Fruit fly (Drosophila melanogaster) whole organism, embryonic: ENCODE results near the gene CG13144.
A peak's percentile ranks its signal among the peaks of the same experiment; 100 is the strongest.

Experiments used
- ATbp ChIP-seq: fragments of 200-800 bp; sonication (Bioruptor generic); optimal IDR thresholded peaks from 2 replicates; lab custom pipeline; 2017; ENCODE audit warnings: missing biosample characterization, mild to moderate bottlenecking, missing genetic modification characterization, missing genetic modification reagents
- CG12071 ChIP-seq: fragments of 200-800 bp; sonication (Bioruptor generic); optimal IDR thresholded peaks from 3 replicates; lab custom pipeline; 2018; ENCODE audit warnings: missing biosample characterization, mild to moderate bottlenecking, missing genetic modification characterization
- CG13624 ChIP-seq: fragments of 200-800 bp; sonication (Bioruptor generic); optimal IDR thresholded peaks from 2 replicates; lab custom pipeline; 2016; ENCODE audit warnings: missing biosample characterization, missing genetic modification characterization
- CG14965 ChIP-seq: fragments of 200-800 bp; sonication (Bioruptor generic); optimal IDR thresholded peaks from 2 replicates; lab custom pipeline; 2016; ENCODE audit warnings: missing biosample characterization, missing genetic modification characterization, borderline replicate concordance
- CG15479 ChIP-seq: fragments of 200-800 bp; sonication (Bioruptor generic); optimal IDR thresholded peaks from 3 replicates; lab custom pipeline; 2019; ENCODE audit warnings: missing biosample characterization, mild to moderate bottlenecking, missing genetic modification characterization, moderate library complexity
- CG17802 ChIP-seq: fragments of 200-800 bp; sonication (Bioruptor generic); optimal IDR thresholded peaks from 2 replicates; lab custom pipeline; 2018; ENCODE audit warnings: missing biosample characterization, mild to moderate bottlenecking, missing genetic modification characterization, moderate library complexity
- CG2116 ChIP-seq: fragments of 200-800 bp; sonication (Bioruptor generic); optimal IDR thresholded peaks from 3 replicates; lab custom pipeline; 2018; ENCODE audit warnings: missing biosample characterization, mild to moderate bottlenecking, missing genetic modification characterization
- CG2120 ChIP-seq: fragments of 200-800 bp; sonication (Bioruptor generic); optimal IDR thresholded peaks from 3 replicates; lab custom pipeline; 2016; ENCODE audit warnings: missing biosample characterization, missing genetic modification characterization
- CG2712 ChIP-seq: fragments of 200-800 bp; optimal IDR thresholded peaks from 3 replicates; lab custom pipeline; 2019; ENCODE audit warnings: missing biosample characterization, mild to moderate bottlenecking, missing genetic modification characterization, moderate library complexity
- CG33213 ChIP-seq: fragments of 200-800 bp; sonication (Bioruptor generic); optimal IDR thresholded peaks from 3 replicates; lab custom pipeline; 2016; ENCODE audit warnings: missing biosample characterization, missing genetic modification characterization
- CG3407 ChIP-seq: fragments of 200-800 bp; sonication (Bioruptor generic); optimal IDR thresholded peaks from 2 replicates; lab custom pipeline; 2018; ENCODE audit warnings: missing biosample characterization, mild to moderate bottlenecking, missing genetic modification characterization
- CG3838 ChIP-seq: fragments of 200-800 bp; sonication (Bioruptor generic); optimal IDR thresholded peaks from 3 replicates; lab custom pipeline; 2016; ENCODE audit warnings: missing biosample characterization, missing genetic modification characterization
- CG4328 ChIP-seq: fragments of 200-800 bp; sonication (Bioruptor generic); optimal IDR thresholded peaks from 3 replicates; lab custom pipeline; 2017; ENCODE audit warnings: missing biosample characterization, missing genetic modification reagents, missing genetic modification characterization
- CG4360 ChIP-seq: fragments of 200-800 bp; sonication (Bioruptor generic); IDR thresholded peaks from 2 replicates; pipeline ENCODE4 v1.3.6; 2022; ENCODE audit warnings: missing biosample characterization, missing genetic modification characterization
- CG4424 ChIP-seq: fragments of 200-800 bp; sonication (Bioruptor generic); optimal IDR thresholded peaks from 3 replicates; lab custom pipeline; 2016; ENCODE audit warnings: missing biosample characterization, missing genetic modification characterization
- CG7271 ChIP-seq: fragments of 200-800 bp; sonication (Bioruptor generic); optimal IDR thresholded peaks from 2 replicates; lab custom pipeline; 2018; ENCODE audit warnings: missing biosample characterization, mild to moderate bottlenecking, missing genetic modification characterization, moderate library complexity
- CG9817 ChIP-seq: fragments of 200-800 bp; sonication (Bioruptor generic); optimal IDR thresholded peaks from 2 replicates; lab custom pipeline; 2018; ENCODE audit warnings: missing biosample characterization, mild to moderate bottlenecking, missing genetic modification characterization, moderate library complexity
- Doc2 ChIP-seq: fragments of 200-800 bp; sonication (Bioruptor generic); IDR thresholded peaks from 2 replicates; pipeline ENCODE4 v1.3.6; 2022; ENCODE audit warnings: missing biosample characterization, missing genetic modification characterization
- E2f1 ChIP-seq: fragments of 200-800 bp; sonication (Bioruptor generic); IDR thresholded peaks from 2 replicates; pipeline ENCODE4 v1.3.6; 2022; ENCODE audit warnings: missing biosample characterization, missing genetic modification characterization
- Ets97D ChIP-seq: fragments of 200-800 bp; sonication (Bioruptor generic); optimal IDR thresholded peaks from 3 replicates; lab custom pipeline; 2016; ENCODE audit warnings: missing biosample characterization, missing genetic modification characterization
- Gug ChIP-seq: fragments of 200-800 bp; sonication (Bioruptor generic); IDR thresholded peaks from 4 replicates; pipeline ENCODE4 v1.3.6; 2022; ENCODE audit warnings: missing biosample characterization, missing genetic modification characterization
- H2.0 ChIP-seq: fragments of 200-800 bp; sonication (Bioruptor generic); IDR thresholded peaks from 2 replicates; pipeline ENCODE4 v1.3.6; 2022; ENCODE audit warnings: missing biosample characterization, missing genetic modification characterization
- Jarid2 ChIP-seq: fragments of 200-800 bp; sonication (Bioruptor generic); optimal IDR thresholded peaks from 3 replicates; lab custom pipeline; 2017; ENCODE audit warnings: mild to moderate bottlenecking, missing biosample characterization, missing genetic modification reagents, missing genetic modification characterization
- NC2α ChIP-seq: fragments of 200-800 bp; sonication (Bioruptor generic); optimal IDR thresholded peaks from 2 replicates; lab custom pipeline; 2016; ENCODE audit warnings: missing biosample characterization, missing genetic modification characterization
- Oaz ChIP-seq: fragments of 200-800 bp; sonication (Bioruptor generic); IDR thresholded peaks from 2 replicates; pipeline ENCODE4 v1.3.6; 2022; ENCODE audit warnings: missing biosample characterization, missing genetic modification characterization
- Rx ChIP-seq: fragments of 200-800 bp; sonication (Bioruptor generic); IDR thresholded peaks from 2 replicates; pipeline ENCODE4 v1.3.6; 2022; ENCODE audit warnings: missing biosample characterization, missing genetic modification characterization
- Ssrp ChIP-seq: fragments of 200-800 bp; sonication (Bioruptor generic); optimal IDR thresholded peaks from 2 replicates; lab custom pipeline; 2018; ENCODE audit warnings: missing biosample characterization, mild to moderate bottlenecking, missing genetic modification characterization, moderate library complexity
- TFAM ChIP-seq: fragments of 200-800 bp; sonication (Bioruptor generic); optimal IDR thresholded peaks from 2 replicates; lab custom pipeline; 2017; ENCODE audit warnings: missing biosample characterization, missing genetic modification characterization, inconsistent platforms
- Usf ChIP-seq: fragments of 200-800 bp; sonication (Bioruptor generic); optimal IDR thresholded peaks from 2 replicates; lab custom pipeline; 2017; ENCODE audit warnings: missing genotype, missing biosample characterization, missing genetic modification characterization
- bcd ChIP-seq: fragments of 200-800 bp; sonication (Bioruptor generic); optimal IDR thresholded peaks from 2 replicates; lab custom pipeline; 2017; ENCODE audit warnings: missing biosample characterization, mild to moderate bottlenecking, missing genetic modification characterization
- da ChIP-seq: fragments of 200-800 bp; sonication (Bioruptor generic); optimal IDR thresholded peaks from 2 replicates; lab custom pipeline; 2016; ENCODE audit warnings: missing biosample characterization, missing genetic modification characterization
- dan ChIP-seq: fragments of 200-800 bp; sonication (Bioruptor generic); IDR thresholded peaks from 2 replicates; pipeline ENCODE4 v1.3.6; 2022; ENCODE audit warnings: missing biosample characterization, missing genetic modification characterization
- dmrt99B ChIP-seq: fragments of 200-800 bp; sonication (Bioruptor generic); optimal IDR thresholded peaks from 2 replicates; lab custom pipeline; 2018; ENCODE audit warnings: missing biosample characterization, mild to moderate bottlenecking, missing genetic modification characterization, moderate library complexity
- ewg ChIP-seq: fragments of 200-800 bp; sonication (Bioruptor generic); optimal IDR thresholded peaks from 3 replicates; lab custom pipeline; 2017; ENCODE audit warnings: mild to moderate bottlenecking, missing biosample characterization, missing genetic modification reagents, missing genetic modification characterization
- eyg ChIP-seq: fragments of 200-800 bp; sonication (Bioruptor generic); optimal IDR thresholded peaks from 3 replicates; lab custom pipeline; 2016; ENCODE audit warnings: missing biosample characterization, missing genetic modification characterization
- fd102C ChIP-seq: fragments of 200-800 bp; sonication (Bioruptor generic); optimal IDR thresholded peaks from 2 replicates; lab custom pipeline; 2018; ENCODE audit warnings: missing biosample characterization, mild to moderate bottlenecking, missing genetic modification characterization, moderate library complexity
- grau ChIP-seq: fragments of 200-800 bp; optimal IDR thresholded peaks from 3 replicates; lab custom pipeline; 2019; ENCODE audit warnings: missing biosample characterization, mild to moderate bottlenecking, missing genetic modification characterization, moderate library complexity
- gsb-n ChIP-seq: fragments of 200-800 bp; sonication (Bioruptor generic); optimal IDR thresholded peaks from 3 replicates; lab custom pipeline; 2018; ENCODE audit warnings: missing biosample characterization, mild to moderate bottlenecking, missing genetic modification characterization
- ham ChIP-seq: fragments of 200-800 bp; sonication (Bioruptor generic); IDR thresholded peaks from 2 replicates; pipeline ENCODE4 v1.3.6; 2022; ENCODE audit warnings: missing biosample characterization, missing genetic modification characterization
- klu ChIP-seq: fragments of 200-800 bp; sonication (Bioruptor generic); IDR thresholded peaks from 2 replicates; pipeline ENCODE4 v1.3.6; 2022; ENCODE audit warnings: missing biosample characterization, missing genetic modification characterization
- nmo ChIP-seq: fragments of 200-800 bp; sonication (Bioruptor generic); optimal IDR thresholded peaks from 2 replicates; lab custom pipeline; 2018; ENCODE audit warnings: missing biosample characterization, mild to moderate bottlenecking, missing genetic modification characterization, moderate library complexity
- odd ChIP-seq: fragments of 200-800 bp; sonication (Bioruptor generic); optimal IDR thresholded peaks from 2 replicates; lab custom pipeline; 2017; ENCODE audit warnings: missing biosample characterization, mild to moderate bottlenecking, missing genetic modification characterization
- onecut ChIP-seq: fragments of 200-800 bp; sonication (Bioruptor generic); IDR thresholded peaks from 2 replicates; pipeline ENCODE4 v1.3.6; 2022; ENCODE audit warnings: missing biosample characterization, missing genetic modification characterization
- sd ChIP-seq: fragments of 200-800 bp; sonication (Bioruptor generic); optimal IDR thresholded peaks from 3 replicates; lab custom pipeline; 2018; ENCODE audit warnings: missing biosample characterization, mild to moderate bottlenecking, missing genetic modification characterization, moderate library complexity
- slp2 ChIP-seq: fragments of 200-800 bp; sonication (Bioruptor generic); optimal IDR thresholded peaks from 2 replicates; lab custom pipeline; 2016; ENCODE audit warnings: missing biosample characterization, missing genetic modification characterization
- sob ChIP-seq: fragments of 200-800 bp; sonication (Bioruptor generic); IDR thresholded peaks from 2 replicates; pipeline ENCODE4 v1.3.6; 2022; ENCODE audit warnings: missing biosample characterization, missing genetic modification characterization
- sr ChIP-seq: fragments of 200-800 bp; sonication (Bioruptor generic); IDR thresholded peaks from 3 replicates; pipeline ENCODE4 v1.3.6; 2022; ENCODE audit warnings: missing biosample characterization, missing genetic modification characterization
- tx ChIP-seq: fragments of 200-800 bp; sonication (Bioruptor generic); optimal IDR thresholded peaks from 2 replicates; lab custom pipeline; 2016; ENCODE audit warnings: missing biosample characterization, missing genetic modification characterization
- vnd ChIP-seq: fragments of 200-800 bp; sonication (Bioruptor generic); IDR thresholded peaks from 3 replicates; pipeline ENCODE4 v1.3.6; 2022; ENCODE audit warnings: missing biosample characterization, missing genetic modification characterization; ENCODE audit not compliant: partially characterized antibody
- wdn ChIP-seq: fragments of 200-800 bp; sonication (Bioruptor generic); IDR thresholded peaks from 2 replicates; pipeline ENCODE4 v1.3.6; 2022; ENCODE audit warnings: missing biosample characterization, missing genetic modification characterization
- zfh2 ChIP-seq: fragments of 200-800 bp; sonication (Bioruptor generic); optimal IDR thresholded peaks from 2 replicates; lab custom pipeline; 2016; ENCODE audit warnings: missing biosample characterization, missing genetic modification characterization

The CG13144 gene

dm6 chr2L:10466865-10467270 lies 24.4 kb downstream of the CG13144 start (continued):
- TF ChIP-seq CG2120 (GFP tag; lab: Kevin White, UChicago) (peak; percentile 27), zfh2 (GFP tag; lab: Kevin White, UChicago) (no peak), dmrt99B (tag; lab: Kevin White, UChicago) (peak; percentile 80), ewg (GFP tag; lab: Kevin White, UChicago) (peak; percentile 55), da (GFP tag; lab: Kevin White, UChicago) (no peak), CG4360 (GFP tag; lab: Robert Waterston, UW) (no peak), CG33213 (GFP tag; lab: Kevin White, UChicago) (peak; percentile 36), H2.0 (peak; percentile 23; the same call in 1 of the 2 replicates), vnd (GFP tag; lab: Robert Waterston, UW) (no peak), sr (GFP tag; lab: Robert Waterston, UW) (no peak), CG13624 (peak; percentile 52), CG4328 (GFP tag; lab: Kevin White, UChicago) (no peak), TFAM (GFP tag; lab: Kevin White, UChicago) (peak; percentile 36), CG9817 (peak; percentile 10), tx (GFP tag; lab: Kevin White, UChicago) (no peak), CG4424 (GFP tag; lab: Kevin White, UChicago) (peak; percentile 76), E2f1 (GFP tag; lab: Robert Waterston, UW) (peak; percentile 26; the same call in 1 of the 2 replicates), Ssrp (tag; lab: Kevin White, UChicago) (peak; percentile 68), Usf (GFP tag; lab: Kevin White, UChicago) (peak; percentile 15), CG2712 (peak; percentile 86), onecut (0 out of 2 replicates have a peak, but pooled peaks have one; percentile 15), ATbp (GFP tag; lab: Kevin White, UChicago) (peak; percentile 45), fd102C (no peak), slp2 (GFP tag; lab: Kevin White, UChicago) (peak; percentile 37), grau (tag; lab: Kevin White, UChicago) (peak; percentile 52), gsb-n (tag; lab: Kevin White, UChicago) (peak; percentile 6), sob (peak; percentile 57), Oaz (GFP tag; lab: Robert Waterston, UW) (peak; percentile 31; the same call in 1 of the 2 replicates), odd (peak; percentile 41), Ets97D (GFP tag; lab: Kevin White, UChicago) (peak; percentile 4), CG15479 (GFP tag; lab: Kevin White, UChicago) (no peak), Doc2 (GFP tag; lab: Robert Waterston, UW) (no peak), Rx (peak; percentile 26; the same call in 1 of the 2 replicates), sd (peak; percentile 65), Jarid2 (GFP tag; lab: Kevin White, UChicago) (peak; percentile 43), NC2α (GFP tag; lab: Kevin White, UChicago) (peak; percentile 50), nmo (peak; percentile 89), wdn (GFP tag; lab: Robert Waterston, UW) (no peak), bcd (GFP tag; lab: Kevin White, UChicago) (peak; percentile 78), CG14965 (peak; percentile 29), CG7271 (tag; lab: Kevin White, UChicago) (no peak), CG12071 (peak; percentile 35), Gug (GFP tag; lab: Robert Waterston, UW) (peak; percentile 64; the same call in 3 of the 4 replicates), dan (GFP tag; lab: Robert Waterston, UW) (0 out of 2 replicates have a peak, but pooled peaks have one; percentile 24), CG3838 (no peak), klu (no peak), CG3407 (GFP tag; lab: Kevin White, UChicago) (peak; percentile 33), eyg (GFP tag; lab: Kevin White, UChicago) (peak; percentile 16), CG17802 (tag; lab: Kevin White, UChicago) (peak; percentile 24), ham (GFP tag; lab: Robert Waterston, UW) (no peak), CG2116 (GFP tag; lab: Kevin White, UChicago) (peak; percentile 21)
